Worm (Caenorhabditis elegans) whole organism, L1 larva: ENCODE measurements around the gene Y53C12A.6.

ENCODE experiments used
- C04F5.9 ChIP-seq: sonication (generic microtip); optimal IDR thresholded peaks from 2 replicates; lab custom pipeline; 2016; ENCODE audit warnings: missing genetic modification characterization, missing compliant biosample characterization
- C16A3.4 ChIP-seq: fragments of 150-350 bp; optimal IDR thresholded peaks from 2 replicates; lab custom pipeline; 2014; ENCODE audit warnings: missing biosample characterization, missing genetic modification characterization
- C34B4.2 ChIP-seq: sonication (generic microtip); optimal IDR thresholded peaks from 2 replicates; lab custom pipeline; 2017; ENCODE audit warnings: mild to moderate bottlenecking, missing genetic modification characterization, missing compliant biosample characterization
- Y116A8C.19 ChIP-seq: sonication (generic microtip); optimal IDR thresholded peaks from 2 replicates; lab custom pipeline; 2016; ENCODE audit warnings: missing compliant biosample characterization, missing genetic modification characterization, borderline replicate concordance
- alr-1 ChIP-seq: fragments of 200-800 bp; sonication (Bioruptor generic); optimal IDR thresholded peaks from 2 replicates; lab custom pipeline; 2018; ENCODE audit warnings: borderline replicate concordance, mild to moderate bottlenecking, missing genetic modification characterization, missing compliant biosample characterization
- ceh-63 ChIP-seq: fragments of 200-800 bp; sonication (Bioruptor generic); optimal IDR thresholded peaks from 2 replicates; lab custom pipeline; 2018; ENCODE audit warnings: mild to moderate bottlenecking, missing genetic modification characterization, missing compliant biosample characterization
- ceh-88 ChIP-seq: fragments of 200-800 bp; sonication (Bioruptor generic); IDR thresholded peaks from 2 replicates; pipeline ENCODE4 v1.3.6; 2022; ENCODE audit warnings: missing genetic modification characterization, missing compliant biosample characterization
- ceh-90 ChIP-seq: sonication (generic microtip); optimal IDR thresholded peaks from 2 replicates; lab custom pipeline; 2016; ENCODE audit warnings: missing genetic modification characterization, missing compliant biosample characterization
- dsc-1 ChIP-seq: sonication (generic microtip); optimal IDR thresholded peaks from 2 replicates; lab custom pipeline; 2016; ENCODE audit warnings: mild to moderate bottlenecking, missing genetic modification characterization, missing compliant biosample characterization
- efl-1 ChIP-seq, 4 experiments: fragments of 150-350 bp; optimal IDR thresholded peaks in 3 of 4; peaks in 1 of 4; 1 replicate in 1 of 4; 2 replicates in 3 of 4; lab custom pipeline; 2014; ENCODE audit warnings: missing biosample characterization in 2 of 4, missing genetic modification characterization in 2 of 4, missing genetic modification reagents in 2 of 4
- elt-2 ChIP-seq: sonication (generic microtip); optimal IDR thresholded peaks from 2 replicates; lab custom pipeline; 2016; ENCODE audit warnings: missing genetic modification characterization, mild to moderate bottlenecking, inconsistent platforms, missing compliant biosample characterization, missing genetic modification reagents
- fkh-10 ChIP-seq: sonication (generic microtip); optimal IDR thresholded peaks from 2 replicates; lab custom pipeline; 2017; ENCODE audit warnings: missing biosample characterization, missing genetic modification reagents, missing genetic modification characterization
- grh-1 ChIP-seq: fragments of 200-800 bp; sonication (Bioruptor generic); IDR thresholded peaks from 2 replicates; pipeline ENCODE4 v1.3.6; 2022; ENCODE audit warnings: missing genetic modification reagents, missing genetic modification characterization, missing compliant biosample characterization
- isw-1 ChIP-seq: fragments of 200-800 bp; sonication (Bioruptor generic); IDR thresholded peaks from 2 replicates; pipeline ENCODE4 v1.3.6; 2022; ENCODE audit warnings: missing genetic modification characterization, missing compliant biosample characterization
- jun-1 ChIP-seq: fragments of 150-350 bp; optimal IDR thresholded peaks from 2 replicates; lab custom pipeline; 2014; ENCODE audit warnings: missing biosample characterization, missing genetic modification reagents, missing genetic modification characterization
- lin-13 ChIP-seq: fragments of 150-350 bp; optimal IDR thresholded peaks from 2 replicates; lab custom pipeline; 2014; ENCODE audit warnings: missing biosample characterization, missing genetic modification reagents, missing genetic modification characterization
- lin-14 ChIP-seq: fragments of 200-800 bp; sonication (Bioruptor generic); optimal IDR thresholded peaks from 2 replicates; lab custom pipeline; 2018; ENCODE audit warnings: mild to moderate bottlenecking, missing genetic modification characterization, moderate library complexity, missing compliant biosample characterization
- lin-15B ChIP-seq: fragments of 150-350 bp; sonication (generic microtip); optimal IDR thresholded peaks from 3 replicates; lab custom pipeline; 2014; ENCODE audit warnings: missing biosample characterization, missing genetic modification characterization
- lin-35 ChIP-seq, 2 experiments: fragments of 150-350 bp; optimal IDR thresholded peaks; 2 replicates each; lab custom pipeline; 2014; ENCODE audit warnings: missing biosample characterization in 2 of 2, missing genetic modification characterization in 2 of 2, missing genetic modification reagents in 2 of 2
- lin-39 ChIP-seq: fragments of 150-350 bp; optimal IDR thresholded peaks from 2 replicates; lab custom pipeline; 2014; ENCODE audit warnings: missing biosample characterization, missing genetic modification reagents, missing genetic modification characterization
- lsy-2 ChIP-seq, 2 experiments: fragments of 150-350 bp; optimal IDR thresholded peaks; 2 replicates each; lab custom pipeline; 2014; ENCODE audit warnings: missing biosample characterization in 2 of 2, missing genetic modification characterization in 2 of 2
- mdl-1 ChIP-seq, 2 experiments: fragments of 150-350 bp; optimal IDR thresholded peaks; 2 replicates each; lab custom pipeline; 2014 to 2017; ENCODE audit warnings: missing biosample characterization in 2 of 2, missing genetic modification characterization in 2 of 2, inconsistent platforms in 1 of 2
- mef-2 ChIP-seq: fragments of 150-350 bp; optimal IDR thresholded peaks from 2 replicates; lab custom pipeline; 2014; ENCODE audit warnings: missing biosample characterization, missing genetic modification characterization
- nhr-12 ChIP-seq: sonication (generic microtip); optimal IDR thresholded peaks from 2 replicates; lab custom pipeline; 2017; ENCODE audit warnings: missing biosample characterization, missing genetic modification characterization
- nhr-19 ChIP-seq: fragments of 200-800 bp; sonication (Bioruptor generic); conservative IDR thresholded peaks from 2 replicates; pipeline ENCODE4 v1.3.6; 2022; ENCODE audit warnings: missing genetic modification characterization, missing compliant biosample characterization
- nhr-47 ChIP-seq: sonication (generic microtip); optimal IDR thresholded peaks from 2 replicates; lab custom pipeline; 2016; ENCODE audit warnings: mild to moderate bottlenecking, missing genetic modification characterization, moderate library complexity, missing compliant biosample characterization
- nhr-84 ChIP-seq: sonication (generic microtip); optimal IDR thresholded peaks from 2 replicates; lab custom pipeline; 2017; ENCODE audit warnings: missing biosample characterization, missing genetic modification characterization
- nhr-85 ChIP-seq: sonication (generic microtip); peaks from one replicate; lab custom pipeline; 2016; ENCODE audit warnings: missing genetic modification characterization, inconsistent platforms, missing compliant biosample characterization
- pag-3 ChIP-seq: sonication (generic microtip); optimal IDR thresholded peaks from 2 replicates; lab custom pipeline; 2017; ENCODE audit warnings: missing genetic modification characterization, mild to moderate bottlenecking, missing compliant biosample characterization, antibody characterized with exemption, borderline replicate concordance; ENCODE audit not compliant: insufficient read depth
- pax-3 ChIP-seq: fragments of 200-800 bp; sonication (Bioruptor generic); optimal IDR thresholded peaks from 2 replicates; lab custom pipeline; 2018; ENCODE audit warnings: mild to moderate bottlenecking, missing genetic modification characterization, moderate library complexity, missing compliant biosample characterization
- snu-23 ChIP-seq: sonication (generic microtip); optimal IDR thresholded peaks from 2 replicates; lab custom pipeline; 2016; ENCODE audit warnings: missing genetic modification characterization, missing compliant biosample characterization
- sox-4 ChIP-seq: sonication (generic microtip); optimal IDR thresholded peaks from 2 replicates; lab custom pipeline; 2016; ENCODE audit warnings: missing genetic modification characterization, missing compliant biosample characterization
- sptf-1 ChIP-seq: fragments of 150-350 bp; optimal IDR thresholded peaks from 2 replicates; lab custom pipeline; 2014; ENCODE audit warnings: missing biosample characterization, missing genetic modification characterization
- sup-37 ChIP-seq: fragments of 200-800 bp; sonication (Bioruptor generic); optimal IDR thresholded peaks from 2 replicates; lab custom pipeline; 2018; ENCODE audit warnings: mild to moderate bottlenecking, missing genetic modification characterization, missing compliant biosample characterization
- unc-130 ChIP-seq: fragments of 150-350 bp; optimal IDR thresholded peaks from 2 replicates; lab custom pipeline; 2017; ENCODE audit warnings: missing biosample characterization, missing genetic modification characterization, inconsistent platforms
- unc-86 ChIP-seq: sonication (generic microtip); optimal IDR thresholded peaks from 2 replicates; lab custom pipeline; 2016; ENCODE audit warnings: missing genetic modification characterization, missing compliant biosample characterization
- unc-98 ChIP-seq: fragments of 200-800 bp; sonication (Bioruptor generic); IDR thresholded peaks from 2 replicates; pipeline ENCODE4 v1.3.6; 2022; ENCODE audit warnings: missing genetic modification characterization, missing compliant biosample characterization
- vab-15 ChIP-seq: sonication (generic microtip); optimal IDR thresholded peaks from 2 replicates; lab custom pipeline; 2017; ENCODE audit warnings: missing genotype, mild to moderate bottlenecking, missing genetic modification characterization, missing compliant biosample characterization
- zip-4 ChIP-seq: fragments of 200-800 bp; sonication (Bioruptor generic); optimal IDR thresholded peaks from 2 replicates; lab custom pipeline; 2018; ENCODE audit warnings: mild to moderate bottlenecking, missing genetic modification characterization, moderate library complexity, missing compliant biosample characterization
- ztf-11 ChIP-seq, 2 experiments: sonication (generic microtip); optimal IDR thresholded peaks; 2 replicates each; lab custom pipeline; 2016 to 2017; ENCODE audit warnings: missing genetic modification characterization in 2 of 2, missing biosample characterization in 1 of 2, missing compliant biosample characterization in 1 of 2

The Y53C12A.6 gene

ce11 chrII:9746069-9746468 lies 28.3 kb upstream of the Y53C12A.6 start, which contains the start of the genes Y53C12B.1 and nos-3 (continued):
- TF ChIP-seq lin-14 (GFP tag; lab: Kevin White, UChicago), result peak; percentile 80
- TF ChIP-seq sox-4, result no peak
- TF ChIP-seq C04F5.9 (tag; lab: Kevin White, UChicago), result peak; percentile 18
- peak; percentile 90 for TF ChIP-seq C16A3.4
- no peak for TF ChIP-seq ceh-88 (GFP tag; lab: Robert Waterston, UW)
- TF ChIP-seq elt-2, result peak; percentile 28
- TF ChIP-seq mdl-1 (tag; optimal IDR thresholded peaks at IDR 0.05; lab: Kevin White, UChicago), result peak in 1 of 2 experiments; percentile 68
- no peak for TF ChIP-seq sup-37 (GFP tag; lab: Kevin White, UChicago)
- TF ChIP-seq unc-86 (tag; lab: Kevin White, UChicago), result peak; percentile 71
- TF ChIP-seq zip-4, result no peak
- TF ChIP-seq nhr-47, result peak; percentile 80
- TF ChIP-seq pag-3 (tag; lab: Kevin White, UChicago), result no peak
- TF ChIP-seq grh-1 (GFP tag; lab: Robert Waterston, UW), result peak; percentile 63
- TF ChIP-seq ztf-11 (tag; optimal IDR thresholded peaks at IDR 0.05; lab: Kevin White, UChicago), result no peak
- TF ChIP-seq unc-98 (GFP tag; lab: Robert Waterston, UW), result no peak
- TF ChIP-seq lin-13 (GFP tag; lab: Kevin White, UChicago), result peak; percentile 64
- peak; percentile 73 for TF ChIP-seq unc-130 (tag; lab: Kevin White, UChicago)
- no peak for TF ChIP-seq C34B4.2 (tag; lab: Kevin White, UChicago)
- peak; percentile 82 for TF ChIP-seq nhr-19 (GFP tag; lab: Robert Waterston, UW)
- TF ChIP-seq lin-39, result peak; percentile 55
- peak; percentile 83 to 87 for TF ChIP-seq lin-35 (GFP tag; optimal IDR thresholded peaks at IDR 0.05; lab: Kevin White, UChicago)
- peak; percentile 41 for TF ChIP-seq vab-15 (tag; lab: Kevin White, UChicago)
- no peak for TF ChIP-seq alr-1 (tag; lab: Kevin White, UChicago)
- TF ChIP-seq jun-1, result peak; percentile 59
- TF ChIP-seq nhr-12 (tag; lab: Kevin White, UChicago), result no peak
- TF ChIP-seq fkh-10, result peak; percentile 27
- TF ChIP-seq, all 84 proteins: peak for 49

- TF ChIP-seq nhr-85, result no peak
- TF ChIP-seq C04F5.9 (tag; lab: Kevin White, UChicago), result no peak
- no peak for TF ChIP-seq pag-3 (tag; lab: Kevin White, UChicago)
- no peak for TF ChIP-seq zip-4
- TF ChIP-seq pax-3 (tag; lab: Kevin White, UChicago), result no peak
- no peak for TF ChIP-seq dsc-1
- TF ChIP-seq ceh-88 (GFP tag; lab: Robert Waterston, UW), result no peak
- no peak for TF ChIP-seq isw-1 (GFP tag; lab: Robert Waterston, UW)
- TF ChIP-seq ceh-63 (GFP tag; lab: Kevin White, UChicago), result no peak
- no peak for TF ChIP-seq mef-2 (tag; lab: Kevin White, UChicago)
- no peak for TF ChIP-seq sptf-1 (tag; lab: Kevin White, UChicago)
- TF ChIP-seq nhr-12 (tag; lab: Kevin White, UChicago), result no peak
- no peak for TF ChIP-seq lin-15B
- TF ChIP-seq lin-39, result no peak
- TF ChIP-seq Y116A8C.19 (tag; lab: Kevin White, UChicago), result no peak
- TF ChIP-seq ceh-90 (tag; lab: Kevin White, UChicago), result no peak
- TF ChIP-seq unc-130 (tag; lab: Kevin White, UChicago), result no peak
These were observed 25.0 kb upstream of the Y53C12A.6 start, which contains the start of gene pno-1 for ce11 chrII:9742784-9743183. Gene pno-1, minus strand, starts transcription at chrII:9742884.

DNA sequence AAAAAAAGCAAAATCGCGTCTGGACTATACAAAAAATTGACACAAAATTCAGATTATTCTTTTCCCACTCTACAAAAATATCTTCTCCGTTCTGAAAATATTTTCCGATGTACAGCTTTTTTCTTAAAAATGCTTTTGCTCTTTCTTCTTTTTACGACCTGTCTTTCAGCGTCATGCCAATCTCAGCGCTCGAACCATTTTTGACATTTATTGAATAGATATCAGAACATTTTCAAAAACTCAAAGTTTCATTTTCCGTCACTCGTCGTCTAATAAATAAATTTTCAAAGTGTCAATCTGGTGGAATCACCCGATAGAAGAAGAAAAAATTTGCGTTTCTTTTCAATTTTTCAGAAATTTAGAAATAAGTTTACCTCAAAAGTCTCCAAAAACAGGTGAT lies 23.6 kb upstream of the Y53C12A.6 start:
- no peak for TF ChIP-seq ceh-88 (GFP tag; lab: Robert Waterston, UW)

- no peak for TF ChIP-seq snu-23 (GFP tag; lab: Kevin White, UChicago)
- TF ChIP-seq lsy-2 (tag; optimal IDR thresholded peaks at IDR 0.05; lab: Kevin White, UChicago), result peak in 1 of 2 experiments; percentile 53
- no peak for TF ChIP-seq efl-1 (optimal IDR thresholded peaks at IDR 0.05; lab: Kevin White, UChicago)
- TF ChIP-seq efl-1 (GFP tag; optimal IDR thresholded peaks at IDR 0.05 in 1 of 2; lab: Kevin White, UChicago), result peak in 1 of 2 experiments; percentile 46
- no peak for TF ChIP-seq nhr-84 (tag; lab: Kevin White, UChicago)
- TF ChIP-seq isw-1 (GFP tag; lab: Robert Waterston, UW), result no peak
- no peak for TF ChIP-seq alr-1 (tag; lab: Kevin White, UChicago)
- peak; percentile 14 for TF ChIP-seq elt-2
- TF ChIP-seq, all 84 proteins: peak for 3
These were observed 22.7 kb upstream of the Y53C12A.6 start for ce11 chrII:9740552-9740951.
